Worm (Caenorhabditis elegans): ENCODE results near the gene F56D6.11.
A peak's percentile ranks its signal among the peaks of the same experiment; 100 is the strongest.

F56D6.11 gene

ce11 chrIV:3921898-3922297 lies 15.6 kb upstream of the F56D6.11 start, which contains the start of gene clec-67 (continued):
- TF ChIP-seq aha-1 (tag) (no peak), egl-43 (GFP tag; IDR thresholded peaks at IDR 0.05) (no peak), T20F7.1 (GFP tag; optimal IDR thresholded peaks at IDR 0.05) (no peak), aly-2 (tag; optimal IDR thresholded peaks at IDR 0.05) (no peak), nhr-25 (tag; optimal IDR thresholded peaks at IDR 0.05; ENCODE audit: borderline replicate concordance, insufficient read depth) (no peak), nhr-41 (GFP tag; IDR thresholded peaks at IDR 0.05) (no peak), dve-1 (tag; optimal IDR thresholded peaks at IDR 0.05; ENCODE audit: insufficient read depth) (no peak), hlh-11 (tag; optimal IDR thresholded peaks at IDR 0.05) (peak; percentile 58), lin-38 (GFP tag; IDR thresholded peaks at IDR 0.05) (no peak), snpc-4 (tag; optimal IDR thresholded peaks at IDR 0.05) (no peak), duxl-1 (tag; optimal IDR thresholded peaks at IDR 0.05; ENCODE audit: poor library complexity) (no peak), lin-29 (GFP tag; IDR thresholded peaks at IDR 0.05) (no peak), unc-39 (tag; optimal IDR thresholded peaks at IDR 0.05) (no peak)

ce11 chrIV:3919506-3919905 lies 13.2 kb upstream of the F56D6.11 start, which contains the start of gene srz-19:
Gene srz-19, plus strand, starts transcription at chrIV:3919806.
- TF ChIP-seq nhr-48 (tag; optimal IDR thresholded peaks at IDR 0.05) (no peak), attf-4 (tag; optimal IDR thresholded peaks at IDR 0.05) (no peak), T26A8.4 (GFP tag; IDR thresholded peaks at IDR 0.05) (no peak), nhr-111 (GFP tag; optimal IDR thresholded peaks at IDR 0.05) (no peak), dve-1 (tag; optimal IDR thresholded peaks at IDR 0.05; ENCODE audit: insufficient read depth) (no peak), zip-11 (GFP tag; IDR thresholded peaks at IDR 0.05) (no peak), F26F4.8 (GFP tag; conservative IDR thresholded peaks at IDR 0.05) (no peak), gei-8 (GFP tag; optimal IDR thresholded peaks at IDR 0.05) (no peak), lin-29 (GFP tag; IDR thresholded peaks at IDR 0.05) (no peak), aly-2 (tag; optimal IDR thresholded peaks at IDR 0.05) (no peak), spr-3 (GFP tag; optimal IDR thresholded peaks at IDR 0.05) (no peak), nhr-76 (tag; optimal IDR thresholded peaks at IDR 0.05) (no peak), lin-39 (tag; optimal IDR thresholded peaks at IDR 0.05) (no peak), ceh-20 (GFP tag; IDR thresholded peaks at IDR 0.05) (no peak), zip-2 (tag; optimal IDR thresholded peaks at IDR 0.05) (no peak), daf-12 (tag; optimal IDR thresholded peaks at IDR 0.05) (no peak), ceh-82 (tag; optimal IDR thresholded peaks at IDR 0.05) (no peak), nhr-41 (GFP tag; IDR thresholded peaks at IDR 0.05) (no peak), Y5F2A.4 (GFP tag; optimal IDR thresholded peaks at IDR 0.05) (no peak)

ce11 chrIV:3918160-3918559 lies 11.9 kb upstream of the F56D6.11 start, which contains the start of gene F56D6.23:
Gene F56D6.23, plus strand, starts transcription at chrIV:3918460.
- TF ChIP-seq attf-4 (tag; optimal IDR thresholded peaks at IDR 0.05) (no peak), daf-19 (GFP tag; conservative IDR thresholded peaks at IDR 0.05) (no peak), gei-8 (GFP tag; optimal IDR thresholded peaks at IDR 0.05) (no peak), aly-2 (tag; optimal IDR thresholded peaks at IDR 0.05) (no peak), F37D6.2 (tag; optimal IDR thresholded peaks at IDR 0.05) (no peak)

ce11 chrIV:3917405-3917804 lies 11.1 kb upstream of the F56D6.11 start, which contains the start of gene F56D6.14:
Gene F56D6.14, plus strand, starts transcription at chrIV:3917705.
- no peak for TF ChIP-seq arid-1 (GFP tag; conservative IDR thresholded peaks at IDR 0.05)
- TF ChIP-seq unc-62 (GFP tag; optimal IDR thresholded peaks at IDR 0.05 in 1 of 2), result peak in 1 of 2 experiments; percentile 73
- TF ChIP-seq unc-62 (tag; optimal IDR thresholded peaks at IDR 0.05), result no peak

ce11 chrIV:3915296-3915695 lies 9.0 kb upstream of the F56D6.11 start, which contains the start of gene srz-20:
Gene srz-20, plus strand, starts transcription at chrIV:3915596.
- TF ChIP-seq lin-39 (tag; optimal IDR thresholded peaks at IDR 0.05), result no peak
- TF ChIP-seq nhr-6 (tag; optimal IDR thresholded peaks at IDR 0.05), result no peak
- TF ChIP-seq gei-8 (GFP tag; optimal IDR thresholded peaks at IDR 0.05), result no peak
